Worm (Caenorhabditis elegans) whole organism, young adult: Measurements from ENCODE around the gene C15F1.2.

Experiments
- B0019.2 ChIP-seq: fragments of 200-800 bp; sonication (Bioruptor generic); conservative IDR thresholded peaks from 2 replicates; pipeline ENCODE4 v1.3.6; 2022; ENCODE audit warnings: missing genetic modification reagents, missing genetic modification characterization, missing compliant biosample characterization
- B0261.1 ChIP-seq: sonication (generic microtip); optimal IDR thresholded peaks from 2 replicates; lab custom pipeline; 2016; ENCODE audit warnings: mild to moderate bottlenecking, missing genetic modification characterization, moderate library complexity, missing compliant biosample characterization
- D2030.7 ChIP-seq: fragments of 200-800 bp; sonication (Bioruptor generic); IDR thresholded peaks from 2 replicates; pipeline ENCODE4 v1.3.6; 2022; ENCODE audit warnings: missing genetic modification reagents, missing genetic modification characterization, missing compliant biosample characterization
- F23B12.7 ChIP-seq: sonication (generic microtip); optimal IDR thresholded peaks from 2 replicates; lab custom pipeline; 2017; ENCODE audit warnings: missing genetic modification characterization, mild to moderate bottlenecking, missing compliant biosample characterization, antibody characterized with exemption, moderate library complexity; ENCODE audit not compliant: insufficient read depth
- F33H1.4 ChIP-seq: fragments of 200-800 bp; sonication (Bioruptor generic); IDR thresholded peaks from 2 replicates; pipeline ENCODE4 v1.3.6; 2022; ENCODE audit warnings: missing genetic modification reagents, missing genetic modification characterization, missing compliant biosample characterization
- F49E8.2 ChIP-seq: sonication (generic microtip); optimal IDR thresholded peaks from 3 replicates; lab custom pipeline; 2017; ENCODE audit warnings: missing genetic modification characterization, mild to moderate bottlenecking, missing compliant biosample characterization, antibody characterized with exemption, moderate library complexity; ENCODE audit not compliant: insufficient read depth
- ZK185.1 ChIP-seq: sonication (generic microtip); optimal IDR thresholded peaks from 2 replicates; lab custom pipeline; 2016; ENCODE audit warnings: mild to moderate bottlenecking, missing genetic modification characterization, missing compliant biosample characterization; ENCODE audit not compliant: poor library complexity, severe bottlenecking
- attf-5 ChIP-seq: fragments of 200-800 bp; sonication (Bioruptor generic); optimal IDR thresholded peaks from 2 replicates; lab custom pipeline; 2018; ENCODE audit warnings: mild to moderate bottlenecking, missing genetic modification characterization, missing compliant biosample characterization
- cebp-2 ChIP-seq: fragments of 200-800 bp; sonication (Bioruptor generic); IDR thresholded peaks from 2 replicates; pipeline ENCODE4 v1.3.6; 2022; ENCODE audit warnings: missing genetic modification characterization, missing compliant biosample characterization
- ceh-100 ChIP-seq: fragments of 200-800 bp; sonication (Bioruptor generic); IDR thresholded peaks from 2 replicates; pipeline ENCODE4 v1.3.6; 2022; ENCODE audit warnings: missing genetic modification reagents, missing genetic modification characterization, missing compliant biosample characterization
- ceh-91 ChIP-seq: fragments of 200-800 bp; sonication (Bioruptor generic); IDR thresholded peaks from 2 replicates; pipeline ENCODE4 v1.3.6; 2022; ENCODE audit warnings: missing genetic modification reagents, missing genetic modification characterization, missing compliant biosample characterization
- dox-1 ChIP-seq: fragments of 200-800 bp; sonication (Bioruptor generic); IDR thresholded peaks from 2 replicates; pipeline ENCODE4 v1.3.6; 2022; ENCODE audit warnings: missing genetic modification reagents, missing genetic modification characterization, missing compliant biosample characterization
- dpl-1 ChIP-seq: fragments of 150-350 bp; optimal IDR thresholded peaks from 2 replicates; lab custom pipeline; 2014; ENCODE audit warnings: missing biosample characterization, missing genetic modification reagents, missing genetic modification characterization
- efl-1 ChIP-seq: fragments of 150-350 bp; optimal IDR thresholded peaks from 2 replicates; lab custom pipeline; 2014; ENCODE audit warnings: missing biosample characterization, missing genetic modification reagents, missing genetic modification characterization
- egl-44 ChIP-seq: fragments of 200-800 bp; sonication (Bioruptor generic); IDR thresholded peaks from 2 replicates; pipeline ENCODE4 v1.3.6; 2022; ENCODE audit warnings: missing genetic modification reagents, missing genetic modification characterization, missing compliant biosample characterization
- egrh-3 ChIP-seq: fragments of 200-800 bp; sonication (Bioruptor generic); IDR thresholded peaks from 2 replicates; pipeline ENCODE4 v1.3.6; 2022; ENCODE audit warnings: missing genetic modification reagents, missing genetic modification characterization, missing compliant biosample characterization
- hlh-26 ChIP-seq: fragments of 200-800 bp; sonication (Bioruptor generic); conservative IDR thresholded peaks from 2 replicates; pipeline ENCODE4 v1.3.6; 2022; ENCODE audit warnings: missing genetic modification reagents, missing genetic modification characterization, missing compliant biosample characterization
- hsf-1 ChIP-seq: fragments of 200-800 bp; sonication (Bioruptor generic); IDR thresholded peaks from 2 replicates; pipeline ENCODE4 v1.3.6; 2022; ENCODE audit warnings: missing genetic modification reagents, missing genetic modification characterization, missing compliant biosample characterization
- let-526 ChIP-seq: fragments of 200-800 bp; sonication (Bioruptor generic); IDR thresholded peaks from 2 replicates; pipeline ENCODE4 v1.3.6; 2022; ENCODE audit warnings: missing genetic modification reagents, missing genetic modification characterization, missing compliant biosample characterization
- let-607 ChIP-seq, 2 experiments: fragments of 200-800 bp in 1 of 2; sonication (Bioruptor generic) in 1 of 2; sonication (generic microtip) in 1 of 2; optimal IDR thresholded peaks; 2 replicates each; lab custom pipeline; 2016 to 2018; ENCODE audit warnings: mild to moderate bottlenecking in 2 of 2, missing compliant biosample characterization in 2 of 2, missing genetic modification characterization in 2 of 2, moderate library complexity in 2 of 2, missing genotype in 1 of 2
- lin-35 ChIP-seq, 3 experiments: fragments of 150-350 bp in 2 of 3; sonication (generic microtip) in 1 of 3; optimal IDR thresholded peaks; 2 replicates each; lab custom pipeline; 2014 to 2018; ENCODE audit warnings: missing biosample characterization in 3 of 3, missing genetic modification characterization in 3 of 3, missing genetic modification reagents in 3 of 3
- lin-40 ChIP-seq: sonication (generic microtip); optimal IDR thresholded peaks from 2 replicates; lab custom pipeline; 2016; ENCODE audit warnings: missing genetic modification characterization, mild to moderate bottlenecking, missing compliant biosample characterization, missing genotype, missing genetic modification reagents
- lsl-1 ChIP-seq: fragments of 200-800 bp; sonication (Bioruptor generic); optimal IDR thresholded peaks from 2 replicates; lab custom pipeline; 2018; ENCODE audit warnings: mild to moderate bottlenecking, missing genetic modification characterization, moderate library complexity, missing compliant biosample characterization
- madf-6 ChIP-seq: fragments of 200-800 bp; sonication (Bioruptor generic); IDR thresholded peaks from 2 replicates; pipeline ENCODE4 v1.3.6; 2022; ENCODE audit warnings: missing genetic modification reagents, missing genetic modification characterization, missing compliant biosample characterization
- madf-8 ChIP-seq: fragments of 200-800 bp; sonication (Bioruptor generic); conservative IDR thresholded peaks from 2 replicates; pipeline ENCODE4 v1.3.6; 2022; ENCODE audit warnings: missing genetic modification reagents, missing genetic modification characterization, missing compliant biosample characterization
- mes-4 ChIP-seq: sonication (generic microtip); optimal IDR thresholded peaks from 2 replicates; lab custom pipeline; 2016; ENCODE audit warnings: missing genotype, missing genetic modification characterization, missing compliant biosample characterization
- nhr-120 ChIP-seq: fragments of 200-800 bp; sonication (Bioruptor generic); IDR thresholded peaks from 2 replicates; pipeline ENCODE4 v1.3.6; 2022; ENCODE audit warnings: missing genetic modification characterization, missing compliant biosample characterization
- nhr-80 ChIP-seq: sonication (generic microtip); optimal IDR thresholded peaks from 2 replicates; lab custom pipeline; 2016; ENCODE audit warnings: missing genetic modification characterization, missing compliant biosample characterization
- pbrm-1 ChIP-seq: fragments of 200-800 bp; sonication (Bioruptor generic); IDR thresholded peaks from 2 replicates; pipeline ENCODE4 v1.3.6; 2022; ENCODE audit warnings: missing genetic modification reagents, missing genetic modification characterization, missing compliant biosample characterization
- rcor-1 ChIP-seq: fragments of 200-800 bp; sonication (Bioruptor generic); IDR thresholded peaks from 2 replicates; pipeline ENCODE4 v1.3.6; 2022; ENCODE audit warnings: missing genetic modification reagents, missing genetic modification characterization, missing compliant biosample characterization
- rec-8 ChIP-seq, 2 experiments: sonication (generic microtip); optimal IDR thresholded peaks; 2 replicates each; lab custom pipeline; 2016; ENCODE audit warnings: mild to moderate bottlenecking in 2 of 2, missing genetic modification characterization in 2 of 2, missing genetic modification reagents in 2 of 2, missing genotype in 2 of 2, missing biosample characterization in 1 of 2, missing compliant biosample characterization in 1 of 2, moderate library complexity in 1 of 2
- rpc-1 ChIP-seq, 2 experiments: fragments of 150-350 bp in 1 of 2; sonication (generic microtip) in 1 of 2; optimal IDR thresholded peaks; 2 replicates each; lab custom pipeline; 2014 to 2018; ENCODE audit warnings: missing biosample characterization in 1 of 2, missing genetic modification characterization in 1 of 2, missing genetic modification reagents in 1 of 2, missing genotype in 1 of 2
- snpc-1.3 ChIP-seq: sonication (generic microtip); optimal IDR thresholded peaks from 2 replicates; lab custom pipeline; 2017; ENCODE audit warnings: missing genetic modification characterization, mild to moderate bottlenecking, missing compliant biosample characterization, antibody characterized with exemption, moderate library complexity, missing genotype, missing genetic modification reagents; ENCODE audit not compliant: insufficient read depth
- snpc-3.4 ChIP-seq: sonication (generic microtip); optimal IDR thresholded peaks from 2 replicates; lab custom pipeline; 2017; ENCODE audit warnings: missing genetic modification characterization, mild to moderate bottlenecking, missing compliant biosample characterization, antibody characterized with exemption, moderate library complexity, missing genotype, missing genetic modification reagents
- somi-1 ChIP-seq: fragments of 200-800 bp; sonication (Bioruptor generic); optimal IDR thresholded peaks from 2 replicates; lab custom pipeline; 2018; ENCODE audit warnings: mild to moderate bottlenecking, missing genetic modification characterization, missing compliant biosample characterization
- tbx-9 ChIP-seq: sonication (generic microtip); optimal IDR thresholded peaks from 2 replicates; lab custom pipeline; 2016; ENCODE audit warnings: borderline replicate concordance, missing genetic modification characterization, inconsistent platforms, missing compliant biosample characterization
- tlf-1 ChIP-seq: fragments of 200-800 bp; sonication (Bioruptor generic); optimal IDR thresholded peaks from 2 replicates; lab custom pipeline; 2018; ENCODE audit warnings: mild to moderate bottlenecking, missing genetic modification characterization, missing compliant biosample characterization
- unc-130 ChIP-seq: sonication (generic microtip); optimal IDR thresholded peaks from 2 replicates; lab custom pipeline; 2016; ENCODE audit warnings: missing genetic modification reagents, missing genetic modification characterization, missing compliant biosample characterization
- xnd-1 ChIP-seq: sonication (generic microtip); optimal IDR thresholded peaks from 2 replicates; lab custom pipeline; 2016; ENCODE audit warnings: missing genotype, missing genetic modification reagents, missing genetic modification characterization, missing compliant biosample characterization
- zfh-2 ChIP-seq: fragments of 200-800 bp; sonication (Bioruptor generic); conservative IDR thresholded peaks from 2 replicates; pipeline ENCODE4 v1.3.6; 2022; ENCODE audit warnings: missing genetic modification reagents, missing genetic modification characterization, missing compliant biosample characterization
- ztf-18 ChIP-seq: sonication (generic microtip); optimal IDR thresholded peaks from 2 replicates; lab custom pipeline; 2016; ENCODE audit warnings: missing genotype, mild to moderate bottlenecking, missing genetic modification characterization, missing compliant biosample characterization
- ztf-22 ChIP-seq: fragments of 200-800 bp; sonication (Bioruptor generic); optimal IDR thresholded peaks from 2 replicates; lab custom pipeline; 2018; ENCODE audit warnings: mild to moderate bottlenecking, missing genetic modification characterization, moderate library complexity, missing compliant biosample characterization

The C15F1.2 gene

ce11 chrII:7031137-7031697 lies 51.5 kb downstream of the C15F1.2 start:
- peak in 1 of 2 experiments; percentile 20 for TF ChIP-seq let-607 (tag; optimal IDR thresholded peaks at IDR 0.05; lab: Kevin White, UChicago)
- TF ChIP-seq zfh-2 (GFP tag; lab: Robert Waterston, UW), result no peak
- peak; percentile 84 for TF ChIP-seq nhr-80 (tag; lab: Kevin White, UChicago)
- TF ChIP-seq dpl-1 (GFP tag; lab: Kevin White, UChicago), result no peak
- TF ChIP-seq, all 124 proteins: peak for 2

DNA sequence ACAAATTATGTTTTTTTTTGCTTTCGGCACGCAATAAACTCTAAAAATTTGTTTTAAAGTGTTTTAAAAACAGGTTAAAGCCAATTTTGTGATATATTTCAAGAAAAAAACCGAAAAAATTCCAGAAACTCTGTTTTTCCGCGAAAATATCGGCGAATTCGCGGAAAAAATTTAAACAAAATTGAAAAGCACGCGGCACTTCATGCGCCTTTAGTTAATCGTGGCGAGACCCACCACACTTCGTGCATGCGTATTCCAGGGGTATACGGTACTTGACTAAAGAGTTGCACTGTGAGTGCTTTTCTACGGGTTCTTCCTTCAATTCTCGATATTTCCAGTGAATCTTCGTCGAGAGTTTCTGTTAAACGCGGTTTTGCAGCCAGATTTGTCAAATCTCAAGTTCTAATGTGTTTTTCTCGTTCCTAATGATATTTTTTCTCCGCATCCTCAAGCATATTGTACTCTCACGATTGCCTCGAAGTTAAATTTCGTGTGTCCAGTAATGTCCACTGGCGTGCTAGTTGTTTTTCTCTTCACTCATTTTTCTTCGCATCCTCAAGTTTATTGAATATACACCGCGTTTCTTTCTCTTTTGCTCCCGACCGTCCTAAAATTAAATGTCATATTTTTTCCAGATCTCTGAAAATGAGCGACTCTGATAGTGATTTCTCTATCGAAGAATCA lies 58.0 kb downstream of the C15F1.2 start, which contains the start of gene cin-4:
Gene cin-4, plus strand, starts transcription at position 634 of the 684 bp plus-strand sequence.
- TF ChIP-seq xnd-1 (tag; lab: Kevin White, UChicago) (peak; percentile 78), D2030.7 (peak; percentile 84), rcor-1 (GFP tag; lab: Robert Waterston, UW) (peak; percentile 48; the same call in 1 of the 2 replicates), efl-1 (peak; percentile 91), pbrm-1 (GFP tag; lab: Robert Waterston, UW) (0 out of 2 replicates have a peak, but pooled peaks have one; percentile 16), F33H1.4 (GFP tag; lab: Robert Waterston, UW) (peak; percentile 91), hsf-1 (GFP tag; lab: Robert Waterston, UW) (peak; percentile 90), ztf-18 (no peak), F23B12.7 (tag; lab: Kevin White, UChicago) (no peak), nhr-120 (GFP tag; lab: Robert Waterston, UW) (no peak), egl-44 (GFP tag; lab: Robert Waterston, UW) (no peak), ZK185.1 (no peak), cebp-2 (GFP tag; lab: Robert Waterston, UW) (no peak), nhr-80 (tag; lab: Kevin White, UChicago) (no peak), egrh-3 (GFP tag; lab: Robert Waterston, UW) (no peak), B0261.1 (tag; lab: Kevin White, UChicago) (no peak), somi-1 (no peak), B0019.2 (GFP tag; lab: Robert Waterston, UW) (peak; percentile 66; the same call in 1 of the 2 replicates), unc-130 (GFP tag; lab: Kevin White, UChicago) (peak; percentile 30), ztf-22 (GFP tag; lab: Kevin White, UChicago) (no peak), dpl-1 (GFP tag; lab: Kevin White, UChicago) (peak; percentile 76), ceh-100 (GFP tag; lab: Robert Waterston, UW) (0 out of 2 replicates have a peak, but pooled peaks have one; percentile 31), snpc-3.4 (peak; percentile 74), snpc-1.3 (tag; lab: Kevin White, UChicago) (peak; percentile 8), dox-1 (peak; percentile 69), F49E8.2 (tag; lab: Kevin White, UChicago) (peak; percentile 49), hlh-26 (GFP tag; lab: Robert Waterston, UW) (no peak), lin-40 (tag; lab: Kevin White, UChicago) (no peak), mes-4 (tag; lab: Kevin White, UChicago) (no peak), madf-8 (peak; percentile 90), lsl-1 (GFP tag; lab: Kevin White, UChicago) (peak; percentile 85), madf-6 (GFP tag; lab: Robert Waterston, UW) (peak; percentile 93), lin-35 (GFP tag; optimal IDR thresholded peaks at IDR 0.05; lab: Kevin White, UChicago) (no peak), ceh-91 (GFP tag; lab: Robert Waterston, UW) (peak; percentile 92), tbx-9 (tag; lab: Kevin White, UChicago) (no peak), let-526 (GFP tag; lab: Robert Waterston, UW) (no peak), rpc-1 (optimal IDR thresholded peaks at IDR 0.05; lab: Kevin White, UChicago) (no peak), rpc-1 (tag; optimal IDR thresholded peaks at IDR 0.05; lab: Kevin White, UChicago) (no peak), tlf-1 (peak; percentile 47), attf-5 (GFP tag; lab: Kevin White, UChicago) (no peak), rec-8 (tag; optimal IDR thresholded peaks at IDR 0.05; lab: Kevin White, UChicago) (no peak)
